Worm (Caenorhabditis elegans) whole organism, mixed stage, embryonic: Measurements from ENCODE around the gene Y82E9BR.9.

ENCODE experiments used
- M03D4.4 ChIP-seq: sonication (generic microtip); optimal IDR thresholded peaks from 2 replicates; lab custom pipeline; 2017; ENCODE audit warnings: mild to moderate bottlenecking, missing genetic modification characterization, missing compliant biosample characterization
- bed-3 ChIP-seq: fragments of 200-800 bp; sonication (Bioruptor generic); optimal IDR thresholded peaks from 3 replicates; lab custom pipeline; 2018; ENCODE audit warnings: mild to moderate bottlenecking, missing genetic modification characterization, moderate library complexity, missing compliant biosample characterization
- blmp-1 ChIP-seq: fragments of 150-350 bp; optimal IDR thresholded peaks from 2 replicates; lab custom pipeline; 2014; ENCODE audit warnings: missing biosample characterization, missing genetic modification characterization
- ceh-39 ChIP-seq: fragments of 150-350 bp; optimal IDR thresholded peaks from 2 replicates; lab custom pipeline; 2014; ENCODE audit warnings: missing biosample characterization, missing genetic modification characterization
- ceh-43 ChIP-seq: fragments of 200-800 bp; sonication (Bioruptor generic); optimal IDR thresholded peaks from 2 replicates; lab custom pipeline; 2018; ENCODE audit warnings: mild to moderate bottlenecking, missing genetic modification characterization, moderate library complexity, missing compliant biosample characterization
- ceh-83 ChIP-seq: fragments of 200-800 bp; sonication (Bioruptor generic); optimal IDR thresholded peaks from 2 replicates; lab custom pipeline; 2018; ENCODE audit warnings: mild to moderate bottlenecking, missing genetic modification characterization, missing compliant biosample characterization
- ces-1 ChIP-seq: fragments of 150-350 bp; optimal IDR thresholded peaks from 2 replicates; lab custom pipeline; 2014; ENCODE audit warnings: missing biosample characterization, missing genetic modification reagents, missing genetic modification characterization
- cnd-1 ChIP-seq: fragments of 200-800 bp; sonication (Bioruptor generic); optimal IDR thresholded peaks from 2 replicates; lab custom pipeline; 2018; ENCODE audit warnings: mild to moderate bottlenecking, missing genetic modification characterization, missing compliant biosample characterization
- drap-1 ChIP-seq: fragments of 200-800 bp; sonication (Bioruptor generic); optimal IDR thresholded peaks from 3 replicates; lab custom pipeline; 2018; ENCODE audit warnings: mild to moderate bottlenecking, missing genetic modification characterization, missing compliant biosample characterization
- elt-1 ChIP-seq: sonication (generic microtip); optimal IDR thresholded peaks from 2 replicates; lab custom pipeline; 2017; ENCODE audit warnings: missing genetic modification characterization, mild to moderate bottlenecking, missing compliant biosample characterization, antibody characterized with exemption, moderate library complexity, borderline replicate concordance; ENCODE audit not compliant: insufficient read depth
- elt-3 ChIP-seq: fragments of 150-350 bp; optimal IDR thresholded peaks from 2 replicates; lab custom pipeline; 2014; ENCODE audit warnings: missing biosample characterization, missing genetic modification characterization
- ham-2 ChIP-seq: fragments of 200-800 bp; sonication (Bioruptor generic); optimal IDR thresholded peaks from 2 replicates; lab custom pipeline; 2018; ENCODE audit warnings: mild to moderate bottlenecking, missing genetic modification characterization, missing compliant biosample characterization
- lin-13 ChIP-seq: fragments of 150-350 bp; optimal IDR thresholded peaks from 2 replicates; lab custom pipeline; 2014; ENCODE audit warnings: missing biosample characterization, missing genetic modification characterization
- lin-32 ChIP-seq: fragments of 200-800 bp; sonication (Bioruptor generic); optimal IDR thresholded peaks from 2 replicates; lab custom pipeline; 2018; ENCODE audit warnings: mild to moderate bottlenecking, missing genetic modification characterization, missing compliant biosample characterization
- lsy-2 ChIP-seq: fragments of 150-350 bp; optimal IDR thresholded peaks from 2 replicates; lab custom pipeline; 2014; ENCODE audit warnings: missing biosample characterization, missing genetic modification characterization
- mab-5 ChIP-seq: fragments of 150-350 bp; optimal IDR thresholded peaks from 2 replicates; lab custom pipeline; 2014; ENCODE audit warnings: missing biosample characterization, missing genetic modification characterization
- mep-1 ChIP-seq: fragments of 150-350 bp; optimal IDR thresholded peaks from 2 replicates; lab custom pipeline; 2017; ENCODE audit warnings: missing biosample characterization, missing genetic modification reagents, missing genetic modification characterization, inconsistent platforms
- mls-2 ChIP-seq: sonication (generic microtip); optimal IDR thresholded peaks from 2 replicates; lab custom pipeline; 2016; ENCODE audit warnings: mild to moderate bottlenecking, missing genetic modification characterization, moderate library complexity, missing compliant biosample characterization
- nhr-12 ChIP-seq: fragments of 150-350 bp; optimal IDR thresholded peaks from 2 replicates; lab custom pipeline; 2014; ENCODE audit warnings: missing biosample characterization, missing genetic modification characterization
- nhr-2 ChIP-seq: fragments of 150-350 bp; optimal IDR thresholded peaks from 2 replicates; lab custom pipeline; 2014; ENCODE audit warnings: missing biosample characterization, missing genetic modification characterization
- nhr-237 ChIP-seq: fragments of 150-350 bp; optimal IDR thresholded peaks from 2 replicates; lab custom pipeline; 2014; ENCODE audit warnings: missing biosample characterization, missing genetic modification characterization
- nhr-76 ChIP-seq: sonication (generic microtip); optimal IDR thresholded peaks from 2 replicates; lab custom pipeline; 2017; ENCODE audit warnings: missing biosample characterization, missing genetic modification characterization
- pha-4 ChIP-seq: fragments of 150-350 bp; optimal IDR thresholded peaks from 2 replicates; lab custom pipeline; 2018; ENCODE audit warnings: missing biosample characterization, missing genetic modification reagents, missing genetic modification characterization
- snpc-4 ChIP-seq: fragments of 150-350 bp; optimal IDR thresholded peaks from 2 replicates; lab custom pipeline; 2014; ENCODE audit warnings: missing biosample characterization, missing genetic modification characterization
- sptf-1 ChIP-seq: sonication (generic microtip); optimal IDR thresholded peaks from 2 replicates; lab custom pipeline; 2017; ENCODE audit warnings: mild to moderate bottlenecking, missing genetic modification characterization, moderate library complexity, missing compliant biosample characterization
- tbx-8 ChIP-seq: fragments of 200-800 bp; sonication (Bioruptor generic); optimal IDR thresholded peaks from 2 replicates; lab custom pipeline; 2018; ENCODE audit warnings: mild to moderate bottlenecking, missing genetic modification characterization, moderate library complexity, missing compliant biosample characterization
- unc-120 ChIP-seq: sonication (generic microtip); optimal IDR thresholded peaks from 2 replicates; lab custom pipeline; 2017; ENCODE audit warnings: missing genetic modification characterization, missing compliant biosample characterization; ENCODE audit not compliant: poor library complexity, severe bottlenecking
- unc-39 ChIP-seq: fragments of 150-350 bp; optimal IDR thresholded peaks from 2 replicates; lab custom pipeline; 2014; ENCODE audit warnings: missing biosample characterization, missing genetic modification characterization
- unc-62 ChIP-seq: fragments of 150-350 bp; optimal IDR thresholded peaks from 2 replicates; lab custom pipeline; 2014; ENCODE audit warnings: missing biosample characterization, missing genetic modification reagents, missing genetic modification characterization
- zip-8 ChIP-seq: fragments of 150-350 bp; optimal IDR thresholded peaks from 2 replicates; lab custom pipeline; 2014; ENCODE audit warnings: missing biosample characterization, missing genetic modification characterization
- ztf-11 ChIP-seq: fragments of 150-350 bp; optimal IDR thresholded peaks from 2 replicates; lab custom pipeline; 2014; ENCODE audit warnings: missing biosample characterization, missing genetic modification characterization

Y82E9BR.9 gene

ce11 chrIII:1354523-1354922 lies 5.0 kb downstream of the Y82E9BR.9 start:
- TF ChIP-seq ceh-39: no peak
- no peak for TF ChIP-seq drap-1
- TF ChIP-seq pha-4 (tag; lab: Kevin White, UChicago): no peak
- TF ChIP-seq snpc-4 (tag; lab: Kevin White, UChicago): no peak

DNA sequence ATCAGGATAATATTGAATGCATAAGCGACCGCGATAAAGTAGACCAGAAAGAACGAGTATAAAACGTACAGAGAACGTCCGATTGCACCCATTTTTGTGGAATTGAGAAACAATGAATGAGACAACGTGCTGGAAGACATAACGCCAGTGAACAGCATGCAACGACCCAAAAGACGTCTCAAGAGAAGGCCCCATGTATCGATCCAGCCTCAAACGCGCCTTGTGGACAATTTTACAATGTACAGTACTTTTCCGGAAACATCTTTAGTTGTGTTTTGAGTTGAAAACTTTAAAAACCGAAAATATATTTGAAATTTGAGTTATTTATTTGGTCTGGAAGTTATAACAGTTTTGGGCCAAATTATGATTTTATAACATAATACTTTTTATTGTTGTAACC lies 8.8 kb downstream of the Y82E9BR.9 start, which contains the start of gene Y82E9BL.3:
Gene Y82E9BL.3, minus strand, starts transcription at position 101 of the 400 bp plus-strand sequence.
- TF ChIP-seq ces-1 (GFP tag; lab: Kevin White, UChicago) (no peak), snpc-4 (tag; lab: Kevin White, UChicago) (no peak)

ce11 chrIII:1349313-1349712 lies 10.3 kb downstream of the Y82E9BR.9 start, which contains the start of gene fbxa-25:
Gene fbxa-25 (minus strand): TSS chrIII:1349450.
- no peak for TF ChIP-seq lsy-2 (tag; lab: Kevin White, UChicago)
- no peak for TF ChIP-seq lin-32 (GFP tag; lab: Kevin White, UChicago)
- no peak for TF ChIP-seq unc-62 (GFP tag; lab: Kevin White, UChicago)
- TF ChIP-seq M03D4.4 (tag; lab: Kevin White, UChicago): no peak
- TF ChIP-seq ceh-83 (GFP tag; lab: Kevin White, UChicago): no peak
- TF ChIP-seq elt-1: no peak
- TF ChIP-seq lin-13: no peak
- TF ChIP-seq snpc-4 (tag; lab: Kevin White, UChicago): no peak
- TF ChIP-seq zip-8: no peak
- no peak for TF ChIP-seq mep-1 (tag; lab: Kevin White, UChicago)
- no peak for TF ChIP-seq bed-3 (GFP tag; lab: Kevin White, UChicago)
- no peak for TF ChIP-seq ceh-39
- TF ChIP-seq tbx-8 (GFP tag; lab: Kevin White, UChicago): no peak
- no peak for TF ChIP-seq nhr-2 (tag; lab: Kevin White, UChicago)
- no peak for TF ChIP-seq elt-3 (tag; lab: Kevin White, UChicago)
- no peak for TF ChIP-seq nhr-76
- TF ChIP-seq ces-1 (GFP tag; lab: Kevin White, UChicago): no peak
- no peak for TF ChIP-seq ztf-11

DNA sequence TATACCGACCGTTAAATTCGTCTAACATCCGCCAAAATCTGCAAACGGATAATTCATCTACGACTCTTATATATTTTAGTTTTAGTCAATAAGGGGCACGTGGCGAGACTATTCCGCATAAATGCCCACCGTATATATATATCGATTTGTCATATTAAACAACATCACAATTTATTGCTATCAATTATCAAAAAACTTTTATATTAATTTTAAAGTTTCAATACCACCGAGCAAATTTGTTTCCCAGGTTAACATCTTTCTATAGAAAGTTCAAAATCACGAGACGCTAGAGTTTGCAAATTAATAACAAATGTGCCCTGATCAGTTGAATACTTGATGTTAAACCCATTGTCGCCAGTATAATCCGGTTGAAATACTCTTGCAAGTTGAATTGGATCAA lies 12.0 kb downstream of the Y82E9BR.9 start, which contains the start of gene Y82E9BL.5:
Gene Y82E9BL.5, minus strand, starts transcription at position 101 of the 400 bp plus-strand sequence.
- no peak for TF ChIP-seq ham-2 (GFP tag; lab: Kevin White, UChicago)
- TF ChIP-seq, all 35 proteins: peak for 0

DNA sequence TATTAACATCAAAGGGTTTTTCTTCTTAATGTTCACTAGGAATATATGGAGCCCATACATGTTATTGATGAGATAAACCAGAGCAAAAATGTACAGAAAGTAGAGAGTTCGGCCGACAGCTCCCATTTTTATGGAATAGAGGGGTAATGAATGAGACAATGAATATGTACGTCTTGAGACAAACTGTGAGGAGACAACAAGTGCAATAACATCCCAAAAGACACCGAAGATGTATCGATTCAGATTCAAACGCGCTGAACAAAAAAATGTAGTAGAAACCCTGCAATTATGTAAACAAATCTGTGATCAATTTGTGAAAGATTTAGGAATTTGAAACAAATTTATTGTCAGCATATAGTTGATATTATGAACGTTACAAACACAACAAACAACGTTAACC lies 12.6 kb downstream of the Y82E9BR.9 start:
- TF ChIP-seq ces-1 (GFP tag; lab: Kevin White, UChicago): no peak
- no peak for TF ChIP-seq ham-2 (GFP tag; lab: Kevin White, UChicago)
- TF ChIP-seq blmp-1 (tag; lab: Kevin White, UChicago): no peak
- no peak for TF ChIP-seq ceh-43 (GFP tag; lab: Kevin White, UChicago)
- no peak for TF ChIP-seq nhr-12 (tag; lab: Kevin White, UChicago)
- TF ChIP-seq ceh-39: no peak
- TF ChIP-seq nhr-237 (tag; lab: Kevin White, UChicago): no peak
- TF ChIP-seq sptf-1: no peak
- TF ChIP-seq unc-39: no peak
- TF ChIP-seq lin-13: no peak

ce11 chrIII:1345694-1346093 lies 13.9 kb downstream of the Y82E9BR.9 start, which contains the start of gene Y82E9BL.6:
Gene Y82E9BL.6 (minus strand): TSS chrIII:1345794.
- TF ChIP-seq lin-13 (no peak), drap-1 (no peak), mab-5 (no peak), unc-120 (tag; lab: Kevin White, UChicago) (no peak), mls-2 (no peak), cnd-1 (no peak), pha-4 (tag; lab: Kevin White, UChicago) (no peak), elt-3 (tag; lab: Kevin White, UChicago) (no peak), bed-3 (GFP tag; lab: Kevin White, UChicago) (no peak), blmp-1 (tag; lab: Kevin White, UChicago) (no peak), M03D4.4 (tag; lab: Kevin White, UChicago) (no peak), sptf-1 (no peak), ham-2 (GFP tag; lab: Kevin White, UChicago) (no peak), zip-8 (no peak)
